Comparison of ENCODE assay signal across 3 worm cellular contexts in genomic region chrIV:13464620-13465019, ce11.
TF ChIP-seq lines count a peak whose summit lies in the region.

No protein-coding gene starts in this region.

TF ChIP-seq in whole organism, L4 larva, 104 proteins besides CTCF, POLR2A, EP300 and RAD21:
- TF ChIP-seq madf-9 (GFP tag; conservative IDR thresholded peaks at IDR 0.05; lab: Robert Waterston, UW), result 0 out of 2 replicates have a peak, but pooled peaks have one; percentile 11
- 0 out of 2 replicates have a peak, but pooled peaks have one; percentile 30 for TF ChIP-seq ceh-44 (GFP tag; IDR thresholded peaks at IDR 0.05; lab: Robert Waterston, UW)

TF ChIP-seq in whole organism, midembryonic, 9 proteins besides CTCF, POLR2A, EP300 and RAD21:
- 0 out of 2 replicates have a peak, but pooled peaks have one; percentile 5 for TF ChIP-seq flt-1 (GFP tag; IDR thresholded peaks at IDR 0.05; lab: Robert Waterston, UW)
TF ChIP-seq in whole organism, midembryonic: peak in this region for 1; not testable (repeated sequence) for 8.

TF ChIP-seq in whole organism, young adult, 124 proteins besides CTCF, POLR2A, EP300 and RAD21:
- 0 out of 2 replicates have a peak, but pooled peaks have one; percentile 47 for TF ChIP-seq cebp-2 (GFP tag; IDR thresholded peaks at IDR 0.05; lab: Robert Waterston, UW)
- peak; percentile 28; the same call in 1 of the 2 replicates for TF ChIP-seq egrh-3 (GFP tag; IDR thresholded peaks at IDR 0.05; lab: Robert Waterston, UW)
- 0 out of 2 replicates have a peak, but pooled peaks have one; percentile 6 for TF ChIP-seq dox-1 (GFP tag; IDR thresholded peaks at IDR 0.05; lab: Robert Waterston, UW)
- TF ChIP-seq hsf-1 (GFP tag; IDR thresholded peaks at IDR 0.05; lab: Robert Waterston, UW), result peak; percentile 95
